Worm (Caenorhabditis elegans): Measurements from ENCODE around the gene acs-1.

ce11 chrV:6522879-6523497, 1.8 kb upstream of the acs-1 start:
- no peak for TF ChIP-seq W03F9.2 (tag; optimal IDR thresholded peaks at IDR 0.05)
- no peak for TF ChIP-seq him-1 (tag; optimal IDR thresholded peaks at IDR 0.05)
- TF ChIP-seq dao-5 (tag; optimal IDR thresholded peaks at IDR 0.05): no peak

All from whole organism, L4/young adult.